Fruit fly (Drosophila melanogaster) whole organism: ENCODE data around the gene MP1.

Experiments
- CG8478 ChIP-seq: fragments of >200 bp; optimal IDR thresholded peaks from 2 replicates; lab custom pipeline; 2018; ENCODE audit warnings: inconsistent platforms
- Dll ChIP-seq: fragments of >200 bp; optimal IDR thresholded peaks from 2 replicates; lab custom pipeline; 2017
- EcR ChIP-seq, 2 experiments: fragments of >200 bp; optimal IDR thresholded peaks; 2 replicates each; lab custom pipeline; 2017; ENCODE audit warnings: missing biosample characterization in 2 of 2, missing genetic modification characterization in 2 of 2, missing genetic modification reagents in 2 of 2
- pan ChIP-seq: fragments of >200 bp; optimal IDR thresholded peaks from 2 replicates; lab custom pipeline; 2017
- psq ChIP-seq: fragments of >200 bp; optimal IDR thresholded peaks from 2 replicates; lab custom pipeline; 2017
- usp ChIP-seq: fragments of >200 bp; optimal IDR thresholded peaks from 2 replicates; lab custom pipeline; 2017; ENCODE audit warnings: missing biosample characterization, missing genetic modification characterization, mixed read lengths

DNA sequence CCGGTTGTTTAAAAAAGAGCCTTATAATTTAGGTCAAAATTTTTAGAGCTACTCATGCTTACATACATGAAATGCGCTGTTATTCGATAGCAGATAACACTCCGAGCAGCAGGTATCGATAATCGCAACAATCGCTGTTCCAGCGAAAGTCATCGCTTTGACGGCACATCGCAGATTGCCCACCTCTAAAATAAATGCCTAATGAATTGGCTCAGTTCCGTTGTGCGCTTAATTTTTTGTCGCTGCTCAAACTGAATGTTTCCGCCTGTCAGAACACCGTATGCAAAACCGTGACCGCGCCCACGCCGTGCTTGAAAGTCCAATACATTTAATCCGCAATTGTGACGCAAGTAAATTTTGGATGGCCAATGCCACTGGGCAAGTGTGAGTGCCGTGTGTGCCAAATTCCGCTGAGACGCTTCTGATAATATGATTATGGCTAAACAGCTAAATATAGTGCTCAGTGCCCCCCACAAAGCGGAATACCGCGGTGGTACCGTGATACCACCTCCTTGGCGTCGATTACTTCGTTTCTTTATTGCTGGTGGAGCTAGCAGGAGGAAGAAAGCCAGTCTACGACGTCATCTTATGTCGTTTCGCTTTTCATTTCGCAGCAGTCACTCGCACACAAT lies 11.9 kb downstream of the MP1 start, which contains the start of gene CG9795:
- TF ChIP-seq pan (lab: Kevin White, UChicago), result no peak
- TF ChIP-seq psq (lab: Kevin White, UChicago), result no peak
- no peak for TF ChIP-seq usp (GFP tag; lab: Kevin White, UChicago)
- no peak for TF ChIP-seq Dll (lab: Kevin White, UChicago)
- TF ChIP-seq EcR (GFP tag; optimal IDR thresholded peaks at IDR 0.05; lab: Kevin White, UChicago), result no peak
- no peak for TF ChIP-seq CG8478 (lab: Kevin White, UChicago)
